Worm (Caenorhabditis elegans) whole organism, mixed stage, embryonic: Measurements from ENCODE around the gene Y57G11C.43.

ENCODE experiments used
- blmp-1 ChIP-seq: fragments of 150-350 bp; optimal IDR thresholded peaks from 2 replicates; lab custom pipeline; 2014; ENCODE audit warnings: missing biosample characterization, missing genetic modification characterization
- mab-5 ChIP-seq: fragments of 150-350 bp; optimal IDR thresholded peaks from 2 replicates; lab custom pipeline; 2014; ENCODE audit warnings: missing biosample characterization, missing genetic modification characterization
- snpc-4 ChIP-seq: fragments of 150-350 bp; optimal IDR thresholded peaks from 2 replicates; lab custom pipeline; 2014; ENCODE audit warnings: missing biosample characterization, missing genetic modification characterization
- unc-39 ChIP-seq: fragments of 150-350 bp; optimal IDR thresholded peaks from 2 replicates; lab custom pipeline; 2014; ENCODE audit warnings: missing biosample characterization, missing genetic modification characterization
- ztf-11 ChIP-seq: fragments of 150-350 bp; optimal IDR thresholded peaks from 2 replicates; lab custom pipeline; 2014; ENCODE audit warnings: missing biosample characterization, missing genetic modification characterization

- TF ChIP-seq mab-5 (tag; lab: Kevin White, UChicago) (no peak), unc-39 (tag; lab: Kevin White, UChicago) (no peak), snpc-4 (tag; lab: Kevin White, UChicago) (no peak), ztf-11 (no peak), blmp-1 (tag; lab: Kevin White, UChicago) (no peak)
Observed at ce11 chrIV:14764719-14765173, 4.5 kb upstream of the Y57G11C.43 start.
